Fruit fly (Drosophila melanogaster) whole organism: ENCODE data around the gene Ythdc1.

ENCODE experiments used
- CG8478 ChIP-seq: fragments of >200 bp; optimal IDR thresholded peaks from 2 replicates; lab custom pipeline; 2018; ENCODE audit warnings: inconsistent platforms
- Dll ChIP-seq: fragments of >200 bp; optimal IDR thresholded peaks from 2 replicates; lab custom pipeline; 2017
- EcR ChIP-seq, 2 experiments: fragments of >200 bp; optimal IDR thresholded peaks; 2 replicates each; lab custom pipeline; 2017; ENCODE audit warnings: missing biosample characterization in 2 of 2, missing genetic modification characterization in 2 of 2, missing genetic modification reagents in 2 of 2
- pan ChIP-seq: fragments of >200 bp; optimal IDR thresholded peaks from 2 replicates; lab custom pipeline; 2017
- psq ChIP-seq: fragments of >200 bp; optimal IDR thresholded peaks from 2 replicates; lab custom pipeline; 2017
- usp ChIP-seq: fragments of >200 bp; optimal IDR thresholded peaks from 2 replicates; lab custom pipeline; 2017; ENCODE audit warnings: missing biosample characterization, missing genetic modification characterization, mixed read lengths

- TF ChIP-seq pan (lab: Kevin White, UChicago) (no peak), EcR (GFP tag; optimal IDR thresholded peaks at IDR 0.05; lab: Kevin White, UChicago) (no peak), CG8478 (no peak), Dll (no peak), usp (GFP tag; lab: Kevin White, UChicago) (no peak), psq (lab: Kevin White, UChicago) (no peak)
Measured at dm6 chr3L:3351814-3352359, 22.1 kb downstream of the Ythdc1 start.
